Fruit fly (Drosophila melanogaster) Kc167 (cell line): ENCODE data around the gene Atg4a.

ENCODE experiments used
- Myc ChIP-seq: fragments of >200 bp; optimal IDR thresholded peaks from 2 replicates; lab custom pipeline; 2017; ENCODE audit warnings: missing external identifiers
- Sin3A ChIP-seq: fragments of >200 bp; optimal IDR thresholded peaks from 2 replicates; lab custom pipeline; 2018; ENCODE audit warnings: missing external identifiers
- h ChIP-seq: fragments of >200 bp; optimal IDR thresholded peaks from 3 replicates; lab custom pipeline; 2018; ENCODE audit warnings: missing external identifiers
- insv ChIP-seq: fragments of >200 bp; optimal IDR thresholded peaks from 3 replicates; lab custom pipeline; 2018; ENCODE audit warnings: missing external identifiers
- psq ChIP-seq: fragments of >200 bp; optimal IDR thresholded peaks from 2 replicates; lab custom pipeline; 2017; ENCODE audit warnings: missing external identifiers
- ttk ChIP-seq: sonication (Bioruptor generic); optimal IDR thresholded peaks from 2 replicates; lab custom pipeline; 2017; ENCODE audit warnings: missing external identifiers

dm6 chr2L:1116661-1117322 lies 36.1 kb downstream of the Atg4a start:
- TF ChIP-seq Sin3A (lab: Kevin White, UChicago) (no peak), psq (no peak), h (peak; percentile 3), Myc (lab: Kevin White, UChicago) (no peak), ttk (no peak), insv (lab: Kevin White, UChicago) (no peak)
